Worm (Caenorhabditis elegans): ENCODE measurements around the gene nhr-153.

DNA sequence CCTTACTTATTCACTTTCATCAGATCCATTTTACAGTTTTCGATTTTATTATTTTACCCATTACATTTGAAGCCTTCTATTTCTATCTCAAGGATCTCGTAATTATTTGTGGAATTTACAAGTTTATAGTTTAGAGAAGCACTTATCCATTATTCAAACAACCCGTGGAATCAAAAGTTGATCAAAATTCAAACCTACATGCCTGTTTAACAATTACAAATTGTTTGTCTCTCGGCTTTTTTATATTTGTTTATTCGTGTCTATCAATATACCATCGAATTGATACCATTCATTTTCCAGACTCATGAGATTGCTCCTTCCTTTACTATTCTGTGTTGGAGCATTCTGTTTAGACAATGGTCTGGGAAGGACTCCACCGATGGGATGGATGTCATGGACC is 17.1 kb upstream of the nhr-153 start, which contains the start of gene gana-1:
- TF ChIP-seq W03F9.2 (tag; optimal IDR thresholded peaks at IDR 0.05): no peak
- TF ChIP-seq dao-5 (tag; optimal IDR thresholded peaks at IDR 0.05): no peak
- TF ChIP-seq him-1 (tag; optimal IDR thresholded peaks at IDR 0.05): no peak
